Worm (Caenorhabditis elegans) whole organism, L1 larva: ENCODE measurements around the gene C55A6.11.

ENCODE experiments used
- ama-1 ChIP-seq: fragments of 150-350 bp; optimal IDR thresholded peaks from 2 replicates; lab custom pipeline; 2014
- fkh-4 ChIP-seq: sonication (generic microtip); optimal IDR thresholded peaks from 2 replicates; lab custom pipeline; 2016; ENCODE audit warnings: missing compliant biosample characterization, missing genetic modification characterization, borderline replicate concordance
- fos-1 ChIP-seq: fragments of 150-350 bp; optimal IDR thresholded peaks from 2 replicates; lab custom pipeline; 2014; ENCODE audit warnings: missing biosample characterization, missing genetic modification characterization
- lin-39 ChIP-seq: fragments of 150-350 bp; optimal IDR thresholded peaks from 2 replicates; lab custom pipeline; 2014; ENCODE audit warnings: missing biosample characterization, missing genetic modification reagents, missing genetic modification characterization
- nhr-237 ChIP-seq: fragments of 150-350 bp; optimal IDR thresholded peaks from 2 replicates; lab custom pipeline; 2014; ENCODE audit warnings: missing biosample characterization, missing genetic modification characterization
- nhr-76 ChIP-seq: sonication (generic microtip); optimal IDR thresholded peaks from 2 replicates; lab custom pipeline; 2017; ENCODE audit warnings: missing biosample characterization, missing genetic modification characterization
- pqm-1 ChIP-seq: sonication (generic microtip); optimal IDR thresholded peaks from 3 replicates; lab custom pipeline; 2017; ENCODE audit warnings: missing biosample characterization, missing genetic modification characterization
- skn-1 ChIP-seq: fragments of 150-350 bp; optimal IDR thresholded peaks from 2 replicates; lab custom pipeline; 2014; ENCODE audit warnings: missing biosample characterization, missing genetic modification characterization
- sptf-1 ChIP-seq: fragments of 150-350 bp; optimal IDR thresholded peaks from 2 replicates; lab custom pipeline; 2014; ENCODE audit warnings: missing biosample characterization, missing genetic modification characterization
- ztf-4 ChIP-seq: fragments of 150-350 bp; optimal IDR thresholded peaks from 2 replicates; lab custom pipeline; 2014; ENCODE audit warnings: missing biosample characterization, missing genetic modification characterization

DNA sequence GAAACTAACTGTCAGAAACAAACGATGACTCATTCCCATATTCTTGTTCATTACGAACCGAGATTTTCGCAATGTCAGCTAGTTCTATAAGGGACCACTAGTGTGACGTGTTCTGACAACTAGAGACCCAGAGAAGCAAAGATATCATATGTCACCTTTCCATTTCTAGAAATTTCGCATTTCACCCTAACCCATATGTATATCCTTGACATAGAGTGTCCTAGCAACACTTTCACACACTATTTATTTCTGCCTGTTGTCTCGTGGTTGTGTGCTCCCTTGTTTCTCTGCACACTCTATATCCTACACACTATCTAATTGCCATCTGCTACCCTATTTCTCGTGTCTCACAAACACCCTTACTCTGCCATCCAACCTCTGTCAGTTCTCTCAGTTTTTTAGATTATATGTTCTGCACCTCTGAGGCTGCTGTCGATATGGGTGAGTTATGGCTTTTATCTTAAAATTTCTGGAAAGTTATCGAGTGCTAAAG is 28.6 kb downstream of the C55A6.11 start, which contains the start of the genes F38B7.17 and F38B7.3:
- TF ChIP-seq nhr-76 (tag; lab: Kevin White, UChicago): no peak
- no peak for TF ChIP-seq ama-1 (lab: Kevin White, UChicago)
- no peak for TF ChIP-seq lin-39
- TF ChIP-seq pqm-1 (tag; lab: Kevin White, UChicago): no peak
- no peak for TF ChIP-seq nhr-237 (tag; lab: Kevin White, UChicago)
- peak; percentile 46 for TF ChIP-seq fos-1 (tag; lab: Kevin White, UChicago)
- TF ChIP-seq skn-1 (tag; lab: Kevin White, UChicago): peak; percentile 50
- TF ChIP-seq sptf-1 (tag; lab: Kevin White, UChicago): no peak
- no peak for TF ChIP-seq fkh-4 (tag; lab: Kevin White, UChicago)
- TF ChIP-seq ztf-4: peak; percentile 30
